Worm (Caenorhabditis elegans) whole organism, early embryonic: ENCODE measurements around the gene W03F8.4.

Source experiments
- B0310.2 ChIP-seq: sonication (generic microtip); optimal IDR thresholded peaks from 2 replicates; lab custom pipeline; 2016; ENCODE audit warnings: mild to moderate bottlenecking, missing genetic modification characterization, missing compliant biosample characterization
- F13C5.2 ChIP-seq: sonication (generic microtip); optimal IDR thresholded peaks from 2 replicates; lab custom pipeline; 2017; ENCODE audit warnings: mild to moderate bottlenecking, missing genetic modification characterization, inconsistent platforms, missing compliant biosample characterization
- aly-1 ChIP-seq: sonication (generic microtip); optimal IDR thresholded peaks from 2 replicates; lab custom pipeline; 2016; ENCODE audit warnings: missing genetic modification characterization, missing compliant biosample characterization
- ama-1 ChIP-seq: fragments of 150-350 bp; optimal IDR thresholded peaks from 2 replicates; lab custom pipeline; 2014
- ceh-13 ChIP-seq: fragments of 200-800 bp; sonication (Bioruptor generic); optimal IDR thresholded peaks from 2 replicates; lab custom pipeline; 2018; ENCODE audit warnings: mild to moderate bottlenecking, missing genetic modification characterization, missing compliant biosample characterization
- ceh-36 ChIP-seq: sonication (generic microtip); optimal IDR thresholded peaks from 2 replicates; lab custom pipeline; 2016; ENCODE audit warnings: missing genetic modification characterization, inconsistent platforms, missing compliant biosample characterization
- ets-7 ChIP-seq: sonication (generic microtip); optimal IDR thresholded peaks from 2 replicates; lab custom pipeline; 2016; ENCODE audit warnings: missing genotype, missing genetic modification characterization, missing compliant biosample characterization
- flt-1 ChIP-seq: fragments of 200-800 bp; sonication (Bioruptor generic); IDR thresholded peaks from 2 replicates; pipeline ENCODE4 v1.3.6; 2022; ENCODE audit warnings: missing genetic modification characterization, missing compliant biosample characterization
- hmbx-1 ChIP-seq: sonication (generic microtip); optimal IDR thresholded peaks from 2 replicates; lab custom pipeline; 2016; ENCODE audit warnings: mild to moderate bottlenecking, missing genetic modification characterization, missing compliant biosample characterization
- hmg-4 ChIP-seq: fragments of 200-800 bp; sonication (Bioruptor generic); optimal IDR thresholded peaks from 2 replicates; lab custom pipeline; 2018; ENCODE audit warnings: mild to moderate bottlenecking, missing genetic modification characterization, missing compliant biosample characterization
- hnd-1 ChIP-seq: sonication (generic microtip); optimal IDR thresholded peaks from 2 replicates; lab custom pipeline; 2016; ENCODE audit warnings: missing genetic modification characterization, missing compliant biosample characterization
- pes-1 ChIP-seq: fragments of 200-800 bp; sonication (Bioruptor generic); IDR thresholded peaks from 2 replicates; pipeline ENCODE4 v1.3.6; 2022; ENCODE audit warnings: missing genetic modification reagents, missing genetic modification characterization, missing compliant biosample characterization
- scrt-1 ChIP-seq: fragments of 200-800 bp; sonication (Bioruptor generic); IDR thresholded peaks from 2 replicates; pipeline ENCODE4 v1.3.6; 2022; ENCODE audit warnings: missing genetic modification characterization, missing compliant biosample characterization
- sea-1 ChIP-seq: fragments of 200-800 bp; sonication (Bioruptor generic); conservative IDR thresholded peaks from 2 replicates; pipeline ENCODE4 v1.3.6; 2022; ENCODE audit warnings: missing genetic modification characterization, missing compliant biosample characterization
- tbx-11 ChIP-seq: fragments of 200-800 bp; sonication (Bioruptor generic); IDR thresholded peaks from 2 replicates; pipeline ENCODE4 v1.3.6; 2022; ENCODE audit warnings: missing genetic modification characterization, missing compliant biosample characterization
- tbx-37 ChIP-seq: fragments of 200-800 bp; sonication (Bioruptor generic); conservative IDR thresholded peaks from 2 replicates; pipeline ENCODE4 v1.3.6; 2022; ENCODE audit warnings: missing genetic modification reagents, missing genetic modification characterization, missing compliant biosample characterization
- tra-4 ChIP-seq: sonication (generic microtip); optimal IDR thresholded peaks from 2 replicates; lab custom pipeline; 2017; ENCODE audit warnings: missing genetic modification characterization, missing compliant biosample characterization

Gene W03F8.4

DNA sequence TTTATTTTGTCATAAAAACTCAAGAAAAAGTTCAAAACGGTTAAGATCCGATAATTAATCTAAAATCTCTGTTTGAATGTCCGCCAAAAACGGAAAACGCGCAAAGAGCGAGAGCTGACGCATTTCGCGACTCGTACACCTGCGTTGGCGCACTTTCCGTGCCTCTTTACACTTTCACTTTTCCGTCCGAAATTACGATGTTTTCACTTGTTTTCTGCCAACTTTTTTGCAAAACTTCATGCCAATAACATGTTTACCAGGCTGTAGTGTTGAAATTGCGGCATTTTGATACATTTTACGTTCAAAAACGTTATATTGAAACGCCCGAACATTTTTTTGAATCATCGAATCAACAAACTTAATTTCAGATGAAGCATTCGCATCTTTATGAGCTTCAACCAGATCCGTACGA, at the start of gene W03F8.4:
Gene W03F8.4 (plus strand): TSS at position 369 of the 412 bp plus-strand sequence.
- peak; percentile 4 for TF ChIP-seq tra-4 (tag; lab: Kevin White, UChicago)
- TF ChIP-seq B0310.2: peak; percentile 53
- TF ChIP-seq ceh-36 (tag; lab: Kevin White, UChicago): peak; percentile 54
- 0 out of 2 replicates have a peak, but pooled peaks have one; percentile 30 for TF ChIP-seq scrt-1 (GFP tag; lab: Robert Waterston, UW)
- TF ChIP-seq tbx-37: no peak; the same call in 1 of the 2 replicates
- peak; percentile 63; the same call in 1 of the 2 replicates for TF ChIP-seq tbx-11 (GFP tag; lab: Robert Waterston, UW)
- TF ChIP-seq sea-1: peak; percentile 67; the same call in 1 of the 2 replicates
- peak; percentile 49 for TF ChIP-seq hmg-4 (GFP tag; lab: Kevin White, UChicago)
- TF ChIP-seq ceh-13 (GFP tag; lab: Kevin White, UChicago): no peak
- TF ChIP-seq flt-1 (GFP tag; lab: Robert Waterston, UW): peak; percentile 62; the same call in 1 of the 2 replicates
- no peak for TF ChIP-seq ets-7 (tag; lab: Kevin White, UChicago)
- TF ChIP-seq hnd-1 (tag; lab: Kevin White, UChicago): no peak
- peak; percentile 73 for TF ChIP-seq F13C5.2 (tag; lab: Kevin White, UChicago)
- TF ChIP-seq ama-1: peak; percentile 92
- TF ChIP-seq pes-1 (GFP tag; lab: Robert Waterston, UW): peak; percentile 70
- peak; percentile 50 for TF ChIP-seq hmbx-1 (tag; lab: Kevin White, UChicago)
- TF ChIP-seq aly-1 (tag; lab: Kevin White, UChicago): no peak

DNA sequence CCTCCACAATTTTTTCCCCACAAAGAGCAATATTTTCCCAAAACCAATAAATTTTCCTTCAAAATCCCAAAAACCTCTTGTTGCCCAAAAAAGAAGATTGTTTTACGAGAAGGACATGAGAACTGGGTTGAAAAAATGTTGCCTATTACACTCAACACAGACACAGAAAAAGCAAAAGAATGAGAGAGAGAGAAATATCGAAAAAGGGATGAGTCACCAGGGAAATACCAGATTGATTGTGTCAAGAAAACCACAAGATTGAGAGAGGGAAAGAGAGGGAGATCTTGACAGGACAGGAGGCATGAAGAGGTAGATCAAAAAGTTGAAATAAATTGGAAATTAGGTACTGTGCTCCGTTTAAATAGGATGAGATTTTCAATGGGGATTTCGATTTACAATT, 49.1 kb upstream of the W03F8.4 start:
- TF ChIP-seq sea-1: no peak
- no peak for TF ChIP-seq flt-1 (GFP tag; lab: Robert Waterston, UW)
- no peak for TF ChIP-seq aly-1 (tag; lab: Kevin White, UChicago)
- TF ChIP-seq B0310.2: no peak
- no peak for TF ChIP-seq hmbx-1 (tag; lab: Kevin White, UChicago)
- TF ChIP-seq hmg-4 (GFP tag; lab: Kevin White, UChicago): no peak
- TF ChIP-seq tra-4 (tag; lab: Kevin White, UChicago): no peak
- no peak for TF ChIP-seq tbx-37
- no peak for TF ChIP-seq tbx-11 (GFP tag; lab: Robert Waterston, UW)
- TF ChIP-seq ets-7 (tag; lab: Kevin White, UChicago): no peak
- TF ChIP-seq ama-1: no peak
- no peak for TF ChIP-seq ceh-13 (GFP tag; lab: Kevin White, UChicago)
- no peak for TF ChIP-seq scrt-1 (GFP tag; lab: Robert Waterston, UW)
- no peak for TF ChIP-seq hnd-1 (tag; lab: Kevin White, UChicago)
- TF ChIP-seq F13C5.2 (tag; lab: Kevin White, UChicago): no peak

DNA sequence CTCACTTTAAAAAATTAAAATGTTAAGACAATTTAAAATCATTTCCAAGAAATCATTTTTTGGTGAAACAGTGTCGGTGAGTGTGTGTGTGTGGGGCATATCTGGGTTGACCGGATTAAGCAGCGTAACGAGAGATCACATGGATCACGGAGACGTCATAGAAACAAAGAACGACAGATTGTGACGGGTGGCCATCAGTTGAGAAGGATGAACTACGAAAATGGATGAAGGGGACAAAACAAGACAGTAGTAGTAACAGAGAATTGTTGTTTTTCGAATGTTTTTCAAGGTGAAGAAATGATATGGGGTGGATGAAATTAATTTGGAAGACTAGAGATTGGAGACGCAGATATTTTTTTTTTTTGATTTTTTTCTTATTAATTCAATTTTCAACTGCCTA, 47.4 kb upstream of the W03F8.4 start:
- TF ChIP-seq F13C5.2 (tag; lab: Kevin White, UChicago) (no peak), ceh-36 (tag; lab: Kevin White, UChicago) (peak; percentile 25)

DNA sequence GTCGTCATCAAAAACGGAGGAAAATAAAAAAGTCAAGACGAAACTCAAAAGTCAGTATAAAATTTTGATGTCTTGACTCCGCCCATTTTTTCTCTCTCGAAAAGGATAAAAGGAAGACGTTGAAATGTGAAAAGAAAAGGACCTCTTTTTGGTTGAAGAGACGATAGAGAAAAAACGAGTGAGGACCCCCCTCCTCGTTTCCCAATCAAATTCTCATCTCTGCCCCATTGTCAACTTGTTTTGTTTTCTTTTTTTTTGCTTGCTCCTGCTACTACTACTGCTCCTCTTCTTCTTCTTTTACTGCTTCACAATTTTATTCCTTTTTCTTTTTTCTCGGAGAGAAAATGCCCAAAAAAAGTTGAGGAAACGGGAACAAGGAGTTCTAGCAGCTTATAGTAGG, 46.1 kb upstream of the W03F8.4 start:
- TF ChIP-seq flt-1 (GFP tag; lab: Robert Waterston, UW) (no peak), hmg-4 (GFP tag; lab: Kevin White, UChicago) (no peak), aly-1 (tag; lab: Kevin White, UChicago) (no peak), hnd-1 (tag; lab: Kevin White, UChicago) (no peak), ets-7 (tag; lab: Kevin White, UChicago) (no peak), scrt-1 (GFP tag; lab: Robert Waterston, UW) (no peak), hmbx-1 (tag; lab: Kevin White, UChicago) (no peak), pes-1 (GFP tag; lab: Robert Waterston, UW) (no peak), tbx-11 (GFP tag; lab: Robert Waterston, UW) (no peak), ceh-13 (GFP tag; lab: Kevin White, UChicago) (no peak), ceh-36 (tag; lab: Kevin White, UChicago) (no peak), tra-4 (tag; lab: Kevin White, UChicago) (no peak), F13C5.2 (tag; lab: Kevin White, UChicago) (no peak), tbx-37 (no peak), ama-1 (no peak)

DNA sequence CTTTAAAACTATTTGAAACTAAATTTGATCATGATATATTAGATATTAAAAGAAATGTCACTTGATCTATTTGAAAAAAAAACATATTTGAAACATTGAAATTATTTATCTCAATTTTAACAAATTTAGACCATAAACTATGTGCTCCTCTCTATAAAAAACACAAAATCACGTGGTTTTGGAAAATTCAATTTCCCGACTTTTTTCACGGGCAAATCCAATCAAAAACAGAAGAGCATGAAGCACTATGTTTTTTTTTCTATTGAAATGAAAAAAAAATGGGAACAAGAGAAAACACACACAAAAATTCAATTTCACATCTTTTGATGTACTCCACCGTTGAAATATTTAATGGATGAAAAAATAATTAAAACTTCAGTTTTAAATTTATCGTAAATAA, 44.7 kb upstream of the W03F8.4 start:
- TF ChIP-seq B0310.2 (no peak), flt-1 (GFP tag; lab: Robert Waterston, UW) (no peak), hnd-1 (tag; lab: Kevin White, UChicago) (no peak), scrt-1 (GFP tag; lab: Robert Waterston, UW) (no peak), ceh-36 (tag; lab: Kevin White, UChicago) (no peak), ama-1 (no peak), ceh-13 (GFP tag; lab: Kevin White, UChicago) (no peak), hmg-4 (GFP tag; lab: Kevin White, UChicago) (no peak), sea-1 (no peak), tbx-37 (no peak)

DNA sequence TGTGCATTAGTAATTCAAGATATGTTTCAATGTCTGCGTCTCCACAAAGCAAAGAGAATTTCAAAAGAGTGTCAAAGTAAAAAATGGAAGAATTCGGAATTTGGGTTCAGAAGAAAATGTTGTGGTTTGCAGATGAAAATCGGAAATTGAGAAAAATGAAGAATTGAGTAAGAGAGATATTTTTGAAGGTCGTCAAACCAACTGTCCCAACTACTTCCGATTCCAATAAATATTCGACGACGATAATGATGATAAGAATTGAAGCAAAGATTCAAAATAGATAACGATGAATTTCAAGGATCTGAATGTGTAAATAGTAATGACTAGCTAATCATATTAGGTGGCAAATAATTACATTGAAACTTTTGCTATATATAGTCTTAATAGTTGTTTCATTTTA, 44.0 kb upstream of the W03F8.4 start:
- TF ChIP-seq sea-1: no peak
- no peak for TF ChIP-seq scrt-1 (GFP tag; lab: Robert Waterston, UW)
- TF ChIP-seq ets-7 (tag; lab: Kevin White, UChicago): no peak
- TF ChIP-seq flt-1 (GFP tag; lab: Robert Waterston, UW): no peak
- no peak for TF ChIP-seq aly-1 (tag; lab: Kevin White, UChicago)
- no peak for TF ChIP-seq pes-1 (GFP tag; lab: Robert Waterston, UW)
- TF ChIP-seq B0310.2: no peak
- no peak for TF ChIP-seq F13C5.2 (tag; lab: Kevin White, UChicago)
- TF ChIP-seq tbx-37: no peak
- no peak for TF ChIP-seq ceh-36 (tag; lab: Kevin White, UChicago)
- TF ChIP-seq tra-4 (tag; lab: Kevin White, UChicago): no peak

DNA sequence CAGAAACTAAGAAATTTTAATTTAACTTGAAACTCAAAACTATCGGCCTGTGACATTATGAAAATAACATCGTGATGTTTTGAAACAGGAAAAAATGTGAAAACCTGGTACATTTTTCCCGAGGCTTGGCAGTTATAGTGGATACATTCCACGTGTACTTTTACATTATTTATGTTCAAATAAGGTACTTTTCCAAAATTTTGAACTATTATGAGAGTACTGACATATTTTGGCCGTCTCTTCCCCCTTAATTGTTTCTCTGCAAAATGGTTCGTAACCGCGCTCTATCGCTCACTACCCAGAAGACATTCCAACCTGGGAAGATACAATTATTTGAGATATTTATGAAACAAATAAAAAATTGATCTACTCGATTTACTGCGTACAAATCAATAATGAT, 34.1 kb upstream of the W03F8.4 start, which contains the start of gene C24D10.5:
Gene C24D10.5 (plus strand): TSS at position 301 of the 400 bp plus-strand sequence.
- TF ChIP-seq hmbx-1 (tag; lab: Kevin White, UChicago) (no peak), B0310.2 (no peak), scrt-1 (GFP tag; lab: Robert Waterston, UW) (no peak), ceh-36 (tag; lab: Kevin White, UChicago) (no peak), hmg-4 (GFP tag; lab: Kevin White, UChicago) (no peak), sea-1 (no peak), tbx-11 (GFP tag; lab: Robert Waterston, UW) (no peak), tra-4 (tag; lab: Kevin White, UChicago) (no peak), hnd-1 (tag; lab: Kevin White, UChicago) (no peak), ets-7 (tag; lab: Kevin White, UChicago) (no peak), pes-1 (GFP tag; lab: Robert Waterston, UW) (no peak), flt-1 (GFP tag; lab: Robert Waterston, UW) (no peak), ceh-13 (GFP tag; lab: Kevin White, UChicago) (no peak), ama-1 (no peak), aly-1 (tag; lab: Kevin White, UChicago) (no peak)
